Worm (Caenorhabditis elegans): ENCODE data around the gene F32D8.8.

DNA sequence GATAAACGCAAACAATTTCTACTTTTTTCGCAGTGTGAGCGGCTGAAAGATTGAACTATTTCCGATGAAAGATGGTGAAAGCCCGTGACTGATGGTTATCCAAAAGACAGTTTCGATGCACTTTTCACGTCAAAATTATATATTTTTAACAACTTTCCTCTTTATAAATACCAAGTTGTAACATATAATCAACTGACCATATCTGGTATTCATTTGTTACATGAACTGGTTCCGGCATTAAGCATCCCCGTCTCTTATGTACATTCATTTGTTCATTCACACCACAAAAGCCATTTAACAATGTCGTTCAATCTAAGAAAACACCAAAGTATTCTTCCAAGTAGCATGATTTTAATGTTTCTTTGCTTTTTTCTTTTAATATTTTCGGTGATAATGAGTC lies 19.1 kb downstream of the F32D8.8 start, which contains the start of gene F32D8.2:
- TF ChIP-seq hlh-13 (GFP tag; optimal IDR thresholded peaks at IDR 0.05) (no peak), zip-5 (tag; optimal IDR thresholded peaks at IDR 0.05) (no peak)
